Worm (Caenorhabditis elegans) whole organism, early embryonic: ENCODE results near the gene C25E10.5.

ENCODE experiments used
- B0310.2 ChIP-seq: sonication (generic microtip); optimal IDR thresholded peaks from 2 replicates; lab custom pipeline; 2016; ENCODE audit warnings: mild to moderate bottlenecking, missing genetic modification characterization, missing compliant biosample characterization
- F13C5.2 ChIP-seq: sonication (generic microtip); optimal IDR thresholded peaks from 2 replicates; lab custom pipeline; 2017; ENCODE audit warnings: mild to moderate bottlenecking, missing genetic modification characterization, inconsistent platforms, missing compliant biosample characterization
- aly-1 ChIP-seq: sonication (generic microtip); optimal IDR thresholded peaks from 2 replicates; lab custom pipeline; 2016; ENCODE audit warnings: missing genetic modification characterization, missing compliant biosample characterization
- ama-1 ChIP-seq: fragments of 150-350 bp; optimal IDR thresholded peaks from 2 replicates; lab custom pipeline; 2014
- ceh-13 ChIP-seq: fragments of 200-800 bp; sonication (Bioruptor generic); optimal IDR thresholded peaks from 2 replicates; lab custom pipeline; 2018; ENCODE audit warnings: mild to moderate bottlenecking, missing genetic modification characterization, missing compliant biosample characterization
- flt-1 ChIP-seq: fragments of 200-800 bp; sonication (Bioruptor generic); IDR thresholded peaks from 2 replicates; pipeline ENCODE4 v1.3.6; 2022; ENCODE audit warnings: missing genetic modification characterization, missing compliant biosample characterization
- hmbx-1 ChIP-seq: sonication (generic microtip); optimal IDR thresholded peaks from 2 replicates; lab custom pipeline; 2016; ENCODE audit warnings: mild to moderate bottlenecking, missing genetic modification characterization, missing compliant biosample characterization
- hmg-4 ChIP-seq: fragments of 200-800 bp; sonication (Bioruptor generic); optimal IDR thresholded peaks from 2 replicates; lab custom pipeline; 2018; ENCODE audit warnings: mild to moderate bottlenecking, missing genetic modification characterization, missing compliant biosample characterization
- scrt-1 ChIP-seq: fragments of 200-800 bp; sonication (Bioruptor generic); IDR thresholded peaks from 2 replicates; pipeline ENCODE4 v1.3.6; 2022; ENCODE audit warnings: missing genetic modification characterization, missing compliant biosample characterization
- sea-1 ChIP-seq: fragments of 200-800 bp; sonication (Bioruptor generic); conservative IDR thresholded peaks from 2 replicates; pipeline ENCODE4 v1.3.6; 2022; ENCODE audit warnings: missing genetic modification characterization, missing compliant biosample characterization
- tbx-11 ChIP-seq: fragments of 200-800 bp; sonication (Bioruptor generic); IDR thresholded peaks from 2 replicates; pipeline ENCODE4 v1.3.6; 2022; ENCODE audit warnings: missing genetic modification characterization, missing compliant biosample characterization
- tbx-37 ChIP-seq: fragments of 200-800 bp; sonication (Bioruptor generic); conservative IDR thresholded peaks from 2 replicates; pipeline ENCODE4 v1.3.6; 2022; ENCODE audit warnings: missing genetic modification reagents, missing genetic modification characterization, missing compliant biosample characterization

ce11 chrV:9049271-9049670 is 18.9 kb downstream of the C25E10.5 start:
- TF ChIP-seq ama-1 (lab: Kevin White, UChicago), result no peak
- no peak for TF ChIP-seq tbx-37 (GFP tag; lab: Robert Waterston, UW)
- no peak for TF ChIP-seq sea-1
- no peak for TF ChIP-seq hmg-4 (GFP tag; lab: Kevin White, UChicago)
- TF ChIP-seq F13C5.2 (tag; lab: Kevin White, UChicago), result no peak
- no peak for TF ChIP-seq flt-1
- no peak for TF ChIP-seq tbx-11 (GFP tag; lab: Robert Waterston, UW)
- TF ChIP-seq B0310.2 (tag; lab: Kevin White, UChicago), result no peak
- no peak for TF ChIP-seq aly-1 (tag; lab: Kevin White, UChicago)
- TF ChIP-seq hmbx-1 (tag; lab: Kevin White, UChicago), result no peak
- no peak for TF ChIP-seq scrt-1 (GFP tag; lab: Robert Waterston, UW)
- no peak for TF ChIP-seq ceh-13 (GFP tag; lab: Kevin White, UChicago)
